Worm (Caenorhabditis elegans) whole organism, early embryonic: Measurements from ENCODE around the gene clec-121.
"Not testable (repeated sequence)": the region's sequence is repeated elsewhere in the genome, so short reads cannot be mapped to it uniquely, and the experiment has no call there.

Experiments
- B0310.2 ChIP-seq: sonication (generic microtip); optimal IDR thresholded peaks from 2 replicates; lab custom pipeline; 2016; ENCODE audit warnings: mild to moderate bottlenecking, missing genetic modification characterization, missing compliant biosample characterization
- F13C5.2 ChIP-seq: sonication (generic microtip); optimal IDR thresholded peaks from 2 replicates; lab custom pipeline; 2017; ENCODE audit warnings: mild to moderate bottlenecking, missing genetic modification characterization, inconsistent platforms, missing compliant biosample characterization
- aly-1 ChIP-seq: sonication (generic microtip); optimal IDR thresholded peaks from 2 replicates; lab custom pipeline; 2016; ENCODE audit warnings: missing genetic modification characterization, missing compliant biosample characterization
- ama-1 ChIP-seq: fragments of 150-350 bp; optimal IDR thresholded peaks from 2 replicates; lab custom pipeline; 2014
- ceh-13 ChIP-seq: fragments of 200-800 bp; sonication (Bioruptor generic); optimal IDR thresholded peaks from 2 replicates; lab custom pipeline; 2018; ENCODE audit warnings: mild to moderate bottlenecking, missing genetic modification characterization, missing compliant biosample characterization
- ceh-36 ChIP-seq: sonication (generic microtip); optimal IDR thresholded peaks from 2 replicates; lab custom pipeline; 2016; ENCODE audit warnings: missing genetic modification characterization, inconsistent platforms, missing compliant biosample characterization
- ets-7 ChIP-seq: sonication (generic microtip); optimal IDR thresholded peaks from 2 replicates; lab custom pipeline; 2016; ENCODE audit warnings: missing genotype, missing genetic modification characterization, missing compliant biosample characterization
- flt-1 ChIP-seq: fragments of 200-800 bp; sonication (Bioruptor generic); IDR thresholded peaks from 2 replicates; pipeline ENCODE4 v1.3.6; 2022; ENCODE audit warnings: missing genetic modification characterization, missing compliant biosample characterization
- hmbx-1 ChIP-seq: sonication (generic microtip); optimal IDR thresholded peaks from 2 replicates; lab custom pipeline; 2016; ENCODE audit warnings: mild to moderate bottlenecking, missing genetic modification characterization, missing compliant biosample characterization
- hmg-4 ChIP-seq: fragments of 200-800 bp; sonication (Bioruptor generic); optimal IDR thresholded peaks from 2 replicates; lab custom pipeline; 2018; ENCODE audit warnings: mild to moderate bottlenecking, missing genetic modification characterization, missing compliant biosample characterization
- hnd-1 ChIP-seq: sonication (generic microtip); optimal IDR thresholded peaks from 2 replicates; lab custom pipeline; 2016; ENCODE audit warnings: missing genetic modification characterization, missing compliant biosample characterization
- pes-1 ChIP-seq: fragments of 200-800 bp; sonication (Bioruptor generic); IDR thresholded peaks from 2 replicates; pipeline ENCODE4 v1.3.6; 2022; ENCODE audit warnings: missing genetic modification reagents, missing genetic modification characterization, missing compliant biosample characterization
- scrt-1 ChIP-seq: fragments of 200-800 bp; sonication (Bioruptor generic); IDR thresholded peaks from 2 replicates; pipeline ENCODE4 v1.3.6; 2022; ENCODE audit warnings: missing genetic modification characterization, missing compliant biosample characterization
- sea-1 ChIP-seq: fragments of 200-800 bp; sonication (Bioruptor generic); conservative IDR thresholded peaks from 2 replicates; pipeline ENCODE4 v1.3.6; 2022; ENCODE audit warnings: missing genetic modification characterization, missing compliant biosample characterization
- tbx-11 ChIP-seq: fragments of 200-800 bp; sonication (Bioruptor generic); IDR thresholded peaks from 2 replicates; pipeline ENCODE4 v1.3.6; 2022; ENCODE audit warnings: missing genetic modification characterization, missing compliant biosample characterization
- tbx-37 ChIP-seq: fragments of 200-800 bp; sonication (Bioruptor generic); conservative IDR thresholded peaks from 2 replicates; pipeline ENCODE4 v1.3.6; 2022; ENCODE audit warnings: missing genetic modification reagents, missing genetic modification characterization, missing compliant biosample characterization
- tra-4 ChIP-seq: sonication (generic microtip); optimal IDR thresholded peaks from 2 replicates; lab custom pipeline; 2017; ENCODE audit warnings: missing genetic modification characterization, missing compliant biosample characterization

Gene clec-121

ce11 chrII:3123206-3123605, 21.1 kb downstream of the clec-121 start, which contains the start of gene srh-71:
srh-71 (plus strand) TSS chrII:3123506.
- TF ChIP-seq sea-1 (no peak), pes-1 (GFP tag; lab: Robert Waterston, UW) (no peak), hmbx-1 (tag; lab: Kevin White, UChicago) (no peak), tbx-37 (GFP tag; lab: Robert Waterston, UW) (no peak), aly-1 (tag; lab: Kevin White, UChicago) (no peak), ceh-36 (tag; lab: Kevin White, UChicago) (no peak), tra-4 (tag; lab: Kevin White, UChicago) (no peak), hnd-1 (tag; lab: Kevin White, UChicago) (no peak), hmg-4 (GFP tag; lab: Kevin White, UChicago) (no peak), ceh-13 (GFP tag; lab: Kevin White, UChicago) (no peak), flt-1 (GFP tag; lab: Robert Waterston, UW) (no peak), B0310.2 (tag; lab: Kevin White, UChicago) (no peak), F13C5.2 (tag; lab: Kevin White, UChicago) (no peak), scrt-1 (no peak), tbx-11 (GFP tag; lab: Robert Waterston, UW) (no peak), ama-1 (lab: Kevin White, UChicago) (no peak), ets-7 (tag; lab: Kevin White, UChicago) (no peak)

ce11 chrII:3126341-3126740, 24.2 kb downstream of the clec-121 start, which contains the start of gene ins-19:
ins-19 (minus strand) TSS chrII:3126441.
- TF ChIP-seq hmbx-1 (tag; lab: Kevin White, UChicago) = no peak
- no peak for TF ChIP-seq hnd-1 (tag; lab: Kevin White, UChicago)
- no peak for TF ChIP-seq pes-1 (GFP tag; lab: Robert Waterston, UW)
- no peak for TF ChIP-seq F13C5.2 (tag; lab: Kevin White, UChicago)

- TF ChIP-seq pes-1 (GFP tag; lab: Robert Waterston, UW) = 0 out of 2 replicates have a peak, but pooled peaks have one; percentile 32
These were observed 24.6 kb downstream of the clec-121 start, which contains the start of gene ins-31 for ce11 chrII:3126741-3127140. ins-31 (plus strand) TSS chrII:3127041.

- TF ChIP-seq aly-1 (tag; lab: Kevin White, UChicago) (no peak), tbx-11 (GFP tag; lab: Robert Waterston, UW) (no peak), hnd-1 (tag; lab: Kevin White, UChicago) (no peak), flt-1 (GFP tag; lab: Robert Waterston, UW) (no peak), scrt-1 (no peak), tra-4 (tag; lab: Kevin White, UChicago) (no peak), ets-7 (tag; lab: Kevin White, UChicago) (no peak), B0310.2 (tag; lab: Kevin White, UChicago) (no peak), hmg-4 (GFP tag; lab: Kevin White, UChicago) (no peak), ama-1 (lab: Kevin White, UChicago) (no peak), tbx-37 (GFP tag; lab: Robert Waterston, UW) (no peak), ceh-36 (tag; lab: Kevin White, UChicago) (no peak), ceh-13 (GFP tag; lab: Kevin White, UChicago) (no peak), hmbx-1 (tag; lab: Kevin White, UChicago) (no peak), sea-1 (no peak), F13C5.2 (tag; lab: Kevin White, UChicago) (no peak), pes-1 (GFP tag; lab: Robert Waterston, UW) (no peak)
These were observed 26.9 kb downstream of the clec-121 start, which contains the start of gene chil-24 for ce11 chrII:3129007-3129406. chil-24 (plus strand) TSS chrII:3129162.

ce11 chrII:3135293-3135692, 33.2 kb downstream of the clec-121 start:
- TF ChIP-seq hmbx-1 (tag; lab: Kevin White, UChicago) (no peak), ceh-36 (tag; lab: Kevin White, UChicago) (peak; percentile 63)

- TF ChIP-seq pes-1 (GFP tag; lab: Robert Waterston, UW) (no peak), flt-1 (GFP tag; lab: Robert Waterston, UW) (no peak), ets-7 (tag; lab: Kevin White, UChicago) (no peak), hmg-4 (GFP tag; lab: Kevin White, UChicago) (no peak), scrt-1 (no peak)
These were observed 35.7 kb downstream of the clec-121 start, which contains the start of gene sri-54 for ce11 chrII:3137804-3138203. sri-54 (minus strand) TSS chrII:3137904.

ce11 chrII:3142855-3143254, 40.7 kb downstream of the clec-121 start, which contains the start of gene sri-42:
sri-42 (minus strand) TSS chrII:3142955.
- not testable (repeated sequence) for TF ChIP-seq ets-7 (tag; lab: Kevin White, UChicago); hmbx-1 (tag; lab: Kevin White, UChicago); ceh-13 (GFP tag; lab: Kevin White, UChicago)

ce11 chrII:3144552-3144951, 42.4 kb downstream of the clec-121 start, which contains the start of gene sri-43:
sri-43 (minus strand) TSS chrII:3144652.
- not testable (repeated sequence) for TF ChIP-seq ama-1 (lab: Kevin White, UChicago); F13C5.2 (tag; lab: Kevin White, UChicago); flt-1 (GFP tag; lab: Robert Waterston, UW)
